Worm (Caenorhabditis elegans): Measurements from ENCODE around the gene T08G5.3.

T08G5.3 gene

ce11 chrV:14028256-14028743 is 1.0 kb upstream of the T08G5.3 start:
- TF ChIP-seq ama-1 (optimal IDR thresholded peaks at IDR 0.05): peak; percentile 76
- TF ChIP-seq npax-4 (tag; optimal IDR thresholded peaks at IDR 0.05): no peak
- no peak for TF ChIP-seq pqm-1 (tag; optimal IDR thresholded peaks at IDR 0.05)

DNA sequence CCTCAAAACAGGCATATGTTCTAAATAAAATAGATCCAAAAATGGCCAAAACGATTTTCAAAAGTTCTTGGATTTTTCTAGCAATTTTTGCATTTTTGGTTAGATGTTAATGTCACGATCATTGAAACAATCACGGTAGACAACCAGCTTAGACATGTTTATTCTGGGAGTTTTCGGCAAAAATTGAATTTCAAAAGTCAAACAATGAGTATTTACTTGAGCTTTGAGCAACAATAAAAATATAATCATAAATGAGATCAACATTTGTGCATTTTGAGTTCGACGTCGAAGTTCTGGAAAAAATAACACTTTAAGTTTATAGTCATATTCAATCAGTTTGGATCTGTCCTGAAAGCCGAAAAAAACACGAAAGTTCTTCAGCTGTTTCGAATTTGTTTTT is 1.1 kb downstream of the T08G5.3 start, which contains the start of gene T08G5.2:
T08G5.2 (minus strand) TSS at position 101 of the 400 bp plus-strand sequence.
- TF ChIP-seq tbx-2 (tag; optimal IDR thresholded peaks at IDR 0.05) (no peak), pha-4 (tag; optimal IDR thresholded peaks at IDR 0.05) (no peak), ceh-2 (tag; optimal IDR thresholded peaks at IDR 0.05) (no peak), fkh-6 (tag; optimal IDR thresholded peaks at IDR 0.05) (no peak), unc-55 (GFP tag; optimal IDR thresholded peaks at IDR 0.05) (no peak), elt-4 (tag; optimal IDR thresholded peaks at IDR 0.05) (no peak), ref-2 (tag; optimal IDR thresholded peaks at IDR 0.05) (no peak), K09A11.1 (tag; optimal IDR thresholded peaks at IDR 0.05; ENCODE audit: insufficient read depth) (no peak), ama-1 (optimal IDR thresholded peaks at IDR 0.05) (no peak), syd-9 (tag; optimal IDR thresholded peaks at IDR 0.05) (no peak), C38D4.7 (GFP tag; optimal IDR thresholded peaks at IDR 0.05) (no peak), ceh-31 (tag; optimal IDR thresholded peaks at IDR 0.05) (no peak), sox-2 (GFP tag; IDR thresholded peaks at IDR 0.05) (no peak), pqm-1 (tag; optimal IDR thresholded peaks at IDR 0.05) (no peak), sdc-2 (tag; optimal IDR thresholded peaks at IDR 0.05) (no peak), hlh-30 (tag; optimal IDR thresholded peaks at IDR 0.05; ENCODE audit: insufficient read depth) (no peak), Y22D7AL.16 (tag; optimal IDR thresholded peaks at IDR 0.05) (no peak), dve-1 (tag; optimal IDR thresholded peaks at IDR 0.05) (no peak)

DNA sequence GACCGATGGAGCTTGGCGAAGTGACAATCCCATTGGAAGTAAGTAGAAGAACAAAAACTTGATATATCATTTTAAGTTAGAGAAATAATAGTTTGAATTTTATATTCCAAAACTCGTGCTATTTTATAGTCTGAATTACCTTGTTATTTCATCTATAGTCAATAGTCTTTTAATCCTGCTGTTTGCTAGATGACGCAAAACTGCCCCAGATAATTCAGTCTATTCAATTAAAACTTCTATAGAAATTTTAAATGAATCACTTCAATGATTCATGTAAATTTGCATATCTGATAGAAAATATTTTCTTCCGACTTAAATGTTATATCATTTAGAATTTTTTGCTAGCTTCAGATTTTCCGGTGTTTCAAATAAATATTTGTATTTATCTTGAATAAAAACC is 4.2 kb downstream of the T08G5.3 start, which contains the start of gene T08G5.15:
T08G5.15 (minus strand) TSS at position 101 of the 400 bp plus-strand sequence.
- no peak for TF ChIP-seq pat-9 (tag; optimal IDR thresholded peaks at IDR 0.05)
- TF ChIP-seq tbx-2 (tag; optimal IDR thresholded peaks at IDR 0.05): no peak
- TF ChIP-seq ceh-9 (tag; optimal IDR thresholded peaks at IDR 0.05): no peak
- no peak for TF ChIP-seq ceh-30 (tag; optimal IDR thresholded peaks at IDR 0.05)
- no peak for TF ChIP-seq unc-86 (tag; optimal IDR thresholded peaks at IDR 0.05)
- no peak for TF ChIP-seq nfya-1 (tag; optimal IDR thresholded peaks at IDR 0.05)
- TF ChIP-seq C08G9.2 (tag; optimal IDR thresholded peaks at IDR 0.05): no peak
- no peak for TF ChIP-seq K09A11.1 (tag; optimal IDR thresholded peaks at IDR 0.05; ENCODE audit: insufficient read depth)
- no peak for TF ChIP-seq lim-6 (tag; optimal IDR thresholded peaks at IDR 0.05)
- TF ChIP-seq ztf-16 (tag; optimal IDR thresholded peaks at IDR 0.05): no peak
- no peak for TF ChIP-seq C38D4.7 (GFP tag; optimal IDR thresholded peaks at IDR 0.05)
- no peak for TF ChIP-seq unc-42 (tag; optimal IDR thresholded peaks at IDR 0.05)

- TF ChIP-seq unc-42 (tag; optimal IDR thresholded peaks at IDR 0.05): no peak
- TF ChIP-seq elt-2 (tag; optimal IDR thresholded peaks at IDR 0.05): peak; percentile 49
- TF ChIP-seq unc-86 (tag; optimal IDR thresholded peaks at IDR 0.05): no peak
- TF ChIP-seq ceh-31 (tag; optimal IDR thresholded peaks at IDR 0.05): no peak
Observed at ce11 chrV:14018640-14019039, 8.6 kb downstream of the T08G5.3 start, which contains the start of the genes mtl-2 and T08G5.1. Gene mtl-2, minus strand, starts transcription at chrV:14018673. Gene T08G5.1, plus strand, starts transcription at chrV:14018766.

ce11 chrV:14017476-14017875 is 9.8 kb downstream of the T08G5.3 start, which contains the start of gene srh-308:
Gene srh-308, minus strand, starts transcription at chrV:14017576.
- TF ChIP-seq unc-3 (GFP tag; conservative IDR thresholded peaks at IDR 0.05) (no peak), unc-3 (tag; optimal IDR thresholded peaks at IDR 0.05) (no peak), elt-4 (tag; optimal IDR thresholded peaks at IDR 0.05) (no peak), nhr-232 (tag; optimal IDR thresholded peaks at IDR 0.05) (no peak), npax-4 (tag; optimal IDR thresholded peaks at IDR 0.05) (no peak), hlh-15 (tag; optimal IDR thresholded peaks at IDR 0.05) (no peak), syd-9 (tag; optimal IDR thresholded peaks at IDR 0.05) (no peak), dmd-4 (tag; optimal IDR thresholded peaks at IDR 0.05; ENCODE audit: borderline replicate concordance) (no peak), F13H6.1 (tag; optimal IDR thresholded peaks at IDR 0.05) (no peak), sox-2 (GFP tag; IDR thresholded peaks at IDR 0.05) (no peak), ceh-9 (tag; optimal IDR thresholded peaks at IDR 0.05) (no peak), mec-3 (tag; optimal IDR thresholded peaks at IDR 0.05; ENCODE audit: borderline replicate concordance) (no peak), hlh-8 (tag; optimal IDR thresholded peaks at IDR 0.05) (no peak), unc-86 (tag; optimal IDR thresholded peaks at IDR 0.05) (no peak), ceh-24 (tag; optimal IDR thresholded peaks at IDR 0.05) (no peak), K02D7.2 (tag; optimal IDR thresholded peaks at IDR 0.05) (no peak), ets-4 (tag; optimal IDR thresholded peaks at IDR 0.05) (no peak), elt-2 (tag; optimal IDR thresholded peaks at IDR 0.05) (no peak), hlh-30 (tag; optimal IDR thresholded peaks at IDR 0.05; ENCODE audit: insufficient read depth) (no peak), unc-55 (GFP tag; optimal IDR thresholded peaks at IDR 0.05) (no peak)
